Worm (Caenorhabditis elegans): Measurements from ENCODE around the gene sri-54.
A peak's percentile ranks its signal among the peaks of the same experiment; 100 is the strongest.

sri-54 gene

DNA sequence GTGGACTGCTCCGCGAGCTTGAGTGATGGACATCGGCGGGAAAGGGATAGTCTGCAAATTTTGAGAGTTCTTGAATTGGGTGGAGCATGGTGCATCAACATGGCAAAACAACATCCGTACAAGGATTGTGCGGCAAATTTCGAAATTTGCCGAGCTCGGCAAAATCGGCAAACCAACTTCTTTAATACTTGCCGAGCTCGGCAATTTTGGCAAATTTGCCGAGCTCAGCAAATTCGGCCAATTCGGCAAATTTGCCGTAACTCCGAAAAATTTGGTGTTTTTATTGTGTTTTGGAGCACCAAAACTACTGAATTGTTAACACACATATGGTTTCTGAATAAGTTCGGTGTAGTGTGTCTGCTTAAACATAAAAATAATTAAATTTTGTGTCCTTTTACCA is 32.4 kb upstream of the sri-54 start, which contains the start of gene fbxc-55:
Gene fbxc-55, minus strand, starts transcription at position 101 of the 400 bp plus-strand sequence.
- no peak for TF ChIP-seq zfp-2 (tag; optimal IDR thresholded peaks at IDR 0.05)
- TF ChIP-seq arid-1 (GFP tag; conservative IDR thresholded peaks at IDR 0.05), result no peak
- no peak for TF ChIP-seq fkh-10 (GFP tag; optimal IDR thresholded peaks at IDR 0.05)
- TF ChIP-seq mdl-1 (tag; optimal IDR thresholded peaks at IDR 0.05), result no peak

DNA sequence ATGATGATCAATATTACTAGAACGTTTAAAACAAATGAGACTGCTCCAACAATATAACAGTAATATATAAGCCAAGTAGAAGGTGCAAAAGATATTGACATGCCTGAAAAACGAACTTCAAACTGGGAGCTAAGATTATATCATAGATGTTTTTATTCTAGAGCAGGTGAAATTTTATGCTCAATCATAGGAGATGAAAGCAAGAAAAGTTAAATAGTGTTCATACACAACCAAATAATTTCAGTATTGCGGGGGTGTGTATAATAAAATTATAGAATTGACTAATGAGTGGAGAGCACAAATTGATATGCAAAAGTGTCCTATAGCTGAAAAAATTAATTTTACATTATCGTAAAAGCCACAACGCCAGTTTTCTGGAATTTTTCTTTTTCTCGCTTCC is 21.3 kb upstream of the sri-54 start, which contains the start of gene sri-34:
Gene sri-34, minus strand, starts transcription at position 101 of the 400 bp plus-strand sequence.
- TF ChIP-seq vab-7 (GFP tag; IDR thresholded peaks at IDR 0.05), result no peak
- no peak for TF ChIP-seq gei-8 (GFP tag; optimal IDR thresholded peaks at IDR 0.05)

- no peak for TF ChIP-seq T20F7.1 (GFP tag; optimal IDR thresholded peaks at IDR 0.05)
- TF ChIP-seq nhr-76 (tag; optimal IDR thresholded peaks at IDR 0.05), result no peak
- no peak for TF ChIP-seq duxl-1 (tag; optimal IDR thresholded peaks at IDR 0.05; ENCODE audit: poor library complexity)
- TF ChIP-seq lin-15B (tag; optimal IDR thresholded peaks at IDR 0.05), result no peak
- peak; percentile 34 for TF ChIP-seq aha-1 (tag)
- no peak for TF ChIP-seq dmd-6 (GFP tag; IDR thresholded peaks at IDR 0.05)
- no peak for TF ChIP-seq spr-3 (GFP tag; optimal IDR thresholded peaks at IDR 0.05)
- TF ChIP-seq pqm-1 (tag; optimal IDR thresholded peaks at IDR 0.05), result no peak
These were observed 19.0 kb upstream of the sri-54 start, which contains the start of gene sri-33 for ce11 chrII:3156749-3157148. TSS of gene sri-33 (minus strand) at chrII:3156849.

DNA sequence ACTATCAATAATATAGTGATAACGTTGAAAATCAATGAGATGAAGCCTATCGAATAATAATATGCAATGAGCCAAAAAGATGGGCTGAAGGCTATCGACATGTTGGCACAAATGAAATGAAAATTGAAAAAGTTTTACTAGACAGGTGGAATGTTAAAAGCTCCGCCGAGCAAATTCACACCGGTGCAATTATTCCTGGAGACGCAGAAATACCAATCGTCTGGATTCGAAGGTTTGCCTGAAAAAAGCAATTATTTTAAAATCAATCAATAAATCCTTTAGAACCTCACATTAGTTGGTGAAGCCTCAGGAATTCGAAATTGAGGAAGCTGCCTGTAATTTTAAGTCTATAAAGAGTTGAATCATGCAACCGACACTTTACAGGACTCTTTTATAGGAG is 16.7 kb upstream of the sri-54 start, which contains the start of gene sri-32:
Gene sri-32, minus strand, starts transcription at position 101 of the 400 bp plus-strand sequence.
- TF ChIP-seq dmd-9 (GFP tag; IDR thresholded peaks at IDR 0.05), result no peak
- no peak for TF ChIP-seq set-16 (GFP tag; IDR thresholded peaks at IDR 0.05)
- TF ChIP-seq aly-2 (tag; optimal IDR thresholded peaks at IDR 0.05), result no peak
- no peak for TF ChIP-seq lsy-2 (tag; optimal IDR thresholded peaks at IDR 0.05)
- no peak for TF ChIP-seq F10B5.3 (tag; optimal IDR thresholded peaks at IDR 0.05)
- TF ChIP-seq ceh-82 (tag; optimal IDR thresholded peaks at IDR 0.05), result no peak
- TF ChIP-seq saeg-2 (GFP tag; IDR thresholded peaks at IDR 0.05), result no peak
- no peak for TF ChIP-seq pqm-1 (tag; optimal IDR thresholded peaks at IDR 0.05)
- no peak for TF ChIP-seq egl-27 (tag; optimal IDR thresholded peaks at IDR 0.05)
- TF ChIP-seq spr-1 (tag; optimal IDR thresholded peaks at IDR 0.05), result no peak
- no peak for TF ChIP-seq unc-39 (tag; optimal IDR thresholded peaks at IDR 0.05)
- TF ChIP-seq ceh-62 (tag; optimal IDR thresholded peaks at IDR 0.05), result no peak
- TF ChIP-seq madf-9 (GFP tag; conservative IDR thresholded peaks at IDR 0.05), result no peak
- TF ChIP-seq nhr-76 (tag; optimal IDR thresholded peaks at IDR 0.05), result no peak
- no peak for TF ChIP-seq skn-1 (tag; optimal IDR thresholded peaks at IDR 0.05)

- TF ChIP-seq pqm-1 (tag; optimal IDR thresholded peaks at IDR 0.05), result no peak
- no peak for TF ChIP-seq fkh-10 (GFP tag; optimal IDR thresholded peaks at IDR 0.05)
- TF ChIP-seq zfp-2 (tag; optimal IDR thresholded peaks at IDR 0.05), result no peak
- TF ChIP-seq dve-1 (tag; optimal IDR thresholded peaks at IDR 0.05; ENCODE audit: insufficient read depth), result no peak
- no peak for TF ChIP-seq dmd-6 (GFP tag; IDR thresholded peaks at IDR 0.05)
These were observed 13.9 kb upstream of the sri-54 start, which contains the start of the genes T10D4.14 and T10D4.19 for ce11 chrII:3151615-3152014. TSS of gene T10D4.14 (minus strand) at chrII:3151715. TSS of gene T10D4.19 (plus strand) at chrII:3151918.

- TF ChIP-seq zip-2 (tag; optimal IDR thresholded peaks at IDR 0.05) (no peak), aha-1 (tag) (peak; percentile 3)
These were observed 12.0 kb upstream of the sri-54 start, which contains the start of the genes T10D4.11 and T10D4.1 for ce11 chrII:3149521-3150190. TSS of gene T10D4.11 (minus strand) at chrII:3149621. TSS of gene T10D4.1 (plus strand) at chrII:3150140.
